Fruit fly (Drosophila melanogaster): ENCODE results near the gene CG14322.

Gene CG14322

DNA sequence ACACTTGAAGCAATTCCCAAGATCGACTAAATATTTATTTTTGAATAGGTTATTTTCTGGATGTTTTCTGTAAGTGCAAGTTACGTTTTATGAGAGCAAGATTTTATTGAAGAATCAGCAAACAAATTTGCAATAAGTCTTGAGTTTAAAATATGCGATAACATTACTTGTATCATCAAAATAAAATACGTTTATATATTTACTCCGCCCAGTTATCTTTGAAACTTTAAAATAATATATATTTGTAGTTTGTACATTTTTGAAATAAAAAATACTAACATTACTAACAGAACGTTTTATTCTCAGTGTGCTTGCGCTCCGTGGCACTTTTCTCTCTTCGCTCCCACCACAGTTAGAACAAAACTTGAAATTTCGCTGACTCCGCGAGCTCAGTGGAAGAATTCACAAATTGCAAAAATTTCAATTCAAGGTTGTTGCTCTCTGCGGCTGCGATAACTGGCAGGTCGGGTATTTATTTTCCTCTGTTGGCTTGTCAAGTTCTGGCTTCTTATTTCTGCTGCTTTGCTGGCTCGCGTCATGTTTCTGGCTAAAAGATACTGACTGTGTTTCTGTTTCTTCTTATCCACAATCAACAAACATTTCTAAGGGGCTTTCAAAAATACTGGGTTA, 32.0 kb downstream of the CG14322 start:
- TF ChIP-seq CG10979 (tag; optimal IDR thresholded peaks at IDR 0.05) (peak; percentile 15), Side (GFP tag; optimal IDR thresholded peaks at IDR 0.05) (no peak), CG18011 (GFP tag; optimal IDR thresholded peaks at IDR 0.05) (no peak), kay (GFP tag; optimal IDR thresholded peaks at IDR 0.05) (no peak), Atf3 (GFP tag; optimal IDR thresholded peaks at IDR 0.05) (no peak), CG17359 (tag; optimal IDR thresholded peaks at IDR 0.05) (no peak), CG16863 (GFP tag; optimal IDR thresholded peaks at IDR 0.05) (no peak), Med (GFP tag) (peak; percentile 72), sob (GFP tag; IDR thresholded peaks at IDR 0.05) (0 out of 2 replicates have a peak, but pooled peaks have one; percentile 13), ab (GFP tag; optimal IDR thresholded peaks at IDR 0.05) (no peak), fd102C (GFP tag; optimal IDR thresholded peaks at IDR 0.05) (no peak), CG43689 (GFP tag; IDR thresholded peaks at IDR 0.05) (no peak), bsh (GFP tag; optimal IDR thresholded peaks at IDR 0.05) (peak; percentile 24 to 85), maf-S (GFP tag; optimal IDR thresholded peaks at IDR 0.05) (no peak), CG4360 (GFP tag; IDR thresholded peaks at IDR 0.05) (no peak), CG30020 (tag; optimal IDR thresholded peaks at IDR 0.05) (no peak), CG17829 (tag; optimal IDR thresholded peaks at IDR 0.05) (peak; percentile 5), C15 (GFP tag; IDR thresholded peaks at IDR 0.05) (no peak), Dbx (GFP tag; IDR thresholded peaks at IDR 0.05) (no peak), CG13123 (GFP tag; optimal IDR thresholded peaks at IDR 0.05) (no peak), CG15479 (GFP tag; optimal IDR thresholded peaks at IDR 0.05) (no peak), CG10274 (GFP tag; optimal IDR thresholded peaks at IDR 0.05) (no peak), CG3847 (GFP tag; IDR thresholded peaks at IDR 0.05) (no peak), zfh2 (GFP tag; optimal IDR thresholded peaks at IDR 0.05) (peak; percentile 23), E2f2 (GFP tag; IDR thresholded peaks at IDR 0.05) (no peak), Dref (GFP tag; IDR thresholded peaks at IDR 0.05) (no peak), CG8388 (GFP tag; optimal IDR thresholded peaks at IDR 0.05) (no peak), Scr (GFP tag; IDR thresholded peaks at IDR 0.05; ENCODE audit: partially characterized antibody) (no peak), ci (GFP tag; IDR thresholded peaks at IDR 0.05) (no peak), Sox102F (GFP tag; optimal IDR thresholded peaks at IDR 0.05) (no peak), vvl (GFP tag; IDR thresholded peaks at IDR 0.05) (no peak), exex (tag; optimal IDR thresholded peaks at IDR 0.05) (no peak), CG6654 (GFP tag; optimal IDR thresholded peaks at IDR 0.05) (no peak), Mes4 (GFP tag; optimal IDR thresholded peaks at IDR 0.05) (no peak), Mad (GFP tag; optimal IDR thresholded peaks at IDR 0.05) (no peak), CG30403 (GFP tag; optimal IDR thresholded peaks at IDR 0.05) (peak; percentile 57), CG9876 (GFP tag; optimal IDR thresholded peaks at IDR 0.05) (no peak), CG12155 (GFP tag; optimal IDR thresholded peaks at IDR 0.05) (peak; percentile 10), CG11723 (GFP tag; optimal IDR thresholded peaks at IDR 0.05) (no peak), az2 (GFP tag; optimal IDR thresholded peaks at IDR 0.05) (no peak), Hr51 (GFP tag; optimal IDR thresholded peaks at IDR 0.05) (no peak), Xrp1 (GFP tag; IDR thresholded peaks at IDR 0.05) (no peak), slou (GFP tag; optimal IDR thresholded peaks at IDR 0.05) (no peak), Hr39 (optimal IDR thresholded peaks at IDR 0.05) (no peak), CG2678 (tag; optimal IDR thresholded peaks at IDR 0.05) (no peak), CkIIα-i1 (GFP tag; IDR thresholded peaks at IDR 0.05) (no peak), CG10366 (GFP tag; IDR thresholded peaks at IDR 0.05) (no peak), CG34224 (GFP tag; IDR thresholded peaks at IDR 0.05; ENCODE audit: partially characterized antibody) (no peak), gem (tag; optimal IDR thresholded peaks at IDR 0.05) (peak; percentile 56), seq (GFP tag; IDR thresholded peaks at IDR 0.05) (0 out of 2 replicates have a peak, but pooled peaks have one; percentile 7), CG13775 (GFP tag; optimal IDR thresholded peaks at IDR 0.05) (peak; percentile 36)
